Worm (Caenorhabditis elegans): Measurements from ENCODE around the gene Y4C6B.4.

DNA sequence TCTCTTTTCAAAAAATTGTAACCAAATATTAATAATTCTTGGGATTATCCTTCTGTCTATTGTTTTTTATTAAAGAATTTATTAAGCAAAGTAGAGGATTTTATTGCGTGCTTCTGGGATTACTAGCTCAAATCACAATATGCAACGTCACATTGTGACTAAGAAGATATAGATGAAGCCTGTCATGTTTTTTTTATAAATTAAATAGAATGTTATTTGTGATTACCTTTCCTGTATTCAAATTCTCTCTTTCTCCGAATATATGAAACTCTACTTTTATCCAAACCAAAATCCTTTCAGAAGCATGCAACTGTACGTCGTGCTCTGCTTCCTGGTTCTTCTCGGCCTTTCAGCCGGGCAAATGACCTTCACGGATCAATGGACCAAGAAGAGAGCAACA, 35.7 kb upstream of the Y4C6B.4 start, which contains the start of gene nlp-47:
- no peak for TF ChIP-seq nhr-77 (tag; optimal IDR thresholded peaks at IDR 0.05)
- TF ChIP-seq xbp-1 (tag; optimal IDR thresholded peaks at IDR 0.05): no peak
- no peak for TF ChIP-seq efl-1 (optimal IDR thresholded peaks at IDR 0.05)
- TF ChIP-seq efl-1 (GFP tag; optimal IDR thresholded peaks at IDR 0.05 in 1 of 2): no peak
